Fruit fly (Drosophila melanogaster) whole organism, wandering third instar larva: Measurements from ENCODE around the gene CG13898.

Experiments
- Abd-B ChIP-seq: fragments of >200 bp; optimal IDR thresholded peaks from 2 replicates; lab custom pipeline; 2017; ENCODE audit warnings: missing biosample characterization, missing genetic modification characterization
- CG32264 ChIP-seq: fragments of 200-800 bp; sonication (Bioruptor generic); optimal IDR thresholded peaks from 2 replicates; lab custom pipeline; 2016; ENCODE audit warnings: missing biosample characterization, missing genetic modification characterization
- CG9705 ChIP-seq: fragments of 200-800 bp; sonication (Bioruptor generic); optimal IDR thresholded peaks from 2 replicates; lab custom pipeline; 2018; ENCODE audit warnings: missing biosample characterization, mild to moderate bottlenecking, missing genetic modification characterization
- CrebA ChIP-seq: fragments of 200-800 bp; sonication (Bioruptor generic); optimal IDR thresholded peaks from 2 replicates; lab custom pipeline; 2016; ENCODE audit warnings: missing biosample characterization, mild to moderate bottlenecking, missing genetic modification characterization, borderline replicate concordance
- Dfd ChIP-seq: fragments of >200 bp; optimal IDR thresholded peaks from 2 replicates; lab custom pipeline; 2017; ENCODE audit warnings: missing biosample characterization, missing genetic modification characterization
- Dif ChIP-seq: fragments of 200-275, 200-300 bp; sonication (Bioruptor generic); optimal IDR thresholded peaks from 2 replicates; lab custom pipeline; 2018; ENCODE audit warnings: missing biosample characterization, missing genetic modification characterization; ENCODE audit not compliant: partially characterized antibody
- GATAd ChIP-seq: sonication (Bioruptor generic); optimal IDR thresholded peaks from 2 replicates; lab custom pipeline; 2016; ENCODE audit warnings: missing biosample characterization, missing genetic modification characterization
- HLH106 ChIP-seq: fragments of 200-800 bp; optimal IDR thresholded peaks from 3 replicates; lab custom pipeline; 2019; ENCODE audit warnings: missing biosample characterization, mild to moderate bottlenecking, missing genetic modification characterization, moderate library complexity
- Hnf4 ChIP-seq: fragments of 200-800 bp; sonication (Bioruptor generic); optimal IDR thresholded peaks from 2 replicates; lab custom pipeline; 2016; ENCODE audit warnings: missing biosample characterization, mild to moderate bottlenecking, missing genetic modification characterization
- Hr78 ChIP-seq: fragments of >200 bp; optimal IDR thresholded peaks from 2 replicates; lab custom pipeline; 2017; ENCODE audit warnings: missing biosample characterization, missing genetic modification characterization
- Hr83 ChIP-seq: fragments of 200-300 bp; sonication (Bioruptor generic); optimal IDR thresholded peaks from 2 replicates; lab custom pipeline; 2016; ENCODE audit warnings: missing biosample characterization, mild to moderate bottlenecking, missing genetic modification characterization, moderate library complexity; ENCODE audit not compliant: poor library complexity, severe bottlenecking
- Jra ChIP-seq: sonication (Bioruptor generic); optimal IDR thresholded peaks from 2 replicates; lab custom pipeline; 2016; ENCODE audit warnings: missing biosample characterization, missing genetic modification characterization
- Mio ChIP-seq: sonication (Bioruptor generic); optimal IDR thresholded peaks from 2 replicates; lab custom pipeline; 2016; ENCODE audit warnings: missing biosample characterization, missing genetic modification characterization
- Myc ChIP-seq: fragments of >200 bp; optimal IDR thresholded peaks from 2 replicates; lab custom pipeline; 2017
- N ChIP-seq: fragments of >200 bp; optimal IDR thresholded peaks from 2 replicates; lab custom pipeline; 2018; ENCODE audit warnings: missing biosample characterization, missing external identifiers, missing genetic modification characterization
- OdsH ChIP-seq: fragments of 200-800 bp; sonication (Bioruptor generic); optimal IDR thresholded peaks from 2 replicates; lab custom pipeline; 2016; ENCODE audit warnings: missing biosample characterization, mild to moderate bottlenecking, missing genetic modification characterization
- Rel ChIP-seq, 2 experiments: fragments of 200-800 bp; sonication (Bioruptor generic) in 1 of 2; optimal IDR thresholded peaks; 2 replicates in 1 of 2; 3 replicates in 1 of 2; lab custom pipeline; 2016 to 2019; ENCODE audit warnings: mild to moderate bottlenecking in 2 of 2, missing biosample characterization in 2 of 2, missing genetic modification characterization in 2 of 2, moderate library complexity in 1 of 2
- Sp1 ChIP-seq: fragments of 200-800 bp; sonication (Bioruptor generic); optimal IDR thresholded peaks from 3 replicates; lab custom pipeline; 2019; ENCODE audit warnings: missing biosample characterization, mild to moderate bottlenecking, missing genetic modification characterization, moderate library complexity
- Vsx2 ChIP-seq: fragments of 200-300, 225-300 bp; sonication (Bioruptor generic); optimal IDR thresholded peaks from 2 replicates; lab custom pipeline; 2018; ENCODE audit warnings: missing biosample characterization, missing genetic modification characterization; ENCODE audit not compliant: partially characterized antibody
- br ChIP-seq: fragments of 200-800 bp; sonication (Bioruptor generic); optimal IDR thresholded peaks from 2 replicates; lab custom pipeline; 2016; ENCODE audit warnings: missing biosample characterization, missing genetic modification characterization
- brk ChIP-seq: fragments of 200-800 bp; sonication (Bioruptor generic); optimal IDR thresholded peaks from 2 replicates; lab custom pipeline; 2016; ENCODE audit warnings: missing biosample characterization, mild to moderate bottlenecking, missing genetic modification characterization
- dl ChIP-seq, 2 experiments: fragments of 175-275, 200-275 bp in 1 of 2; fragments of 200-275 bp in 1 of 2; sonication (Bioruptor generic); optimal IDR thresholded peaks; lab custom pipeline; 2018; ENCODE audit warnings: mild to moderate bottlenecking in 2 of 2, missing biosample characterization in 2 of 2, missing genetic modification characterization in 2 of 2, moderate library complexity in 2 of 2; ENCODE audit not compliant: partially characterized antibody in 2 of 2, insufficient read depth in 1 of 2
- dsf ChIP-seq: sonication (Bioruptor generic); optimal IDR thresholded peaks from 2 replicates; lab custom pipeline; 2016; ENCODE audit warnings: missing biosample characterization, missing genetic modification characterization, borderline replicate concordance
- ey ChIP-seq: fragments of 200-800 bp; sonication (Bioruptor generic); optimal IDR thresholded peaks from 2 replicates; lab custom pipeline; 2016; ENCODE audit warnings: missing biosample characterization, missing genetic modification characterization
- foxo ChIP-seq, 2 experiments: fragments of 200-800 bp; sonication (Bioruptor generic); optimal IDR thresholded peaks; 2 replicates in 1 of 2; 3 replicates in 1 of 2; lab custom pipeline; 2016 to 2017; ENCODE audit warnings: missing biosample characterization in 2 of 2, missing genetic modification characterization in 2 of 2
- fru ChIP-seq: fragments of 200-800 bp; sonication (Bioruptor generic); optimal IDR thresholded peaks from 3 replicates; lab custom pipeline; 2016; ENCODE audit warnings: missing biosample characterization, mild to moderate bottlenecking, missing genetic modification characterization
- h ChIP-seq: fragments of 200-800 bp; sonication (Bioruptor generic); optimal IDR thresholded peaks from 3 replicates; lab custom pipeline; 2016; ENCODE audit warnings: missing biosample characterization, mild to moderate bottlenecking, missing genetic modification characterization
- jim ChIP-seq: fragments of 175-275, 200-325 bp; sonication (Bioruptor generic); optimal IDR thresholded peaks from 2 replicates; lab custom pipeline; 2016; ENCODE audit warnings: missing biosample characterization, mild to moderate bottlenecking, missing genetic modification characterization
- lola ChIP-seq: fragments of >200 bp; optimal IDR thresholded peaks from 2 replicates; lab custom pipeline; 2017; ENCODE audit warnings: missing biosample characterization, missing genetic modification characterization
- pan ChIP-seq: fragments of >200 bp; optimal IDR thresholded peaks from 2 replicates; lab custom pipeline; 2017
- psq ChIP-seq: fragments of 200-800 bp; sonication (Bioruptor generic); optimal IDR thresholded peaks from 3 replicates; lab custom pipeline; 2017; ENCODE audit warnings: missing biosample characterization, mild to moderate bottlenecking, missing genetic modification characterization, moderate library complexity
- rgr ChIP-seq: fragments of 200-800 bp; sonication (Bioruptor generic); optimal IDR thresholded peaks from 3 replicates; lab custom pipeline; 2016; ENCODE audit warnings: missing biosample characterization, mild to moderate bottlenecking, missing genetic modification characterization
- sage ChIP-seq: fragments of 200-800 bp; sonication (Bioruptor generic); optimal IDR thresholded peaks from 2 replicates; lab custom pipeline; 2016; ENCODE audit warnings: missing biosample characterization, mild to moderate bottlenecking, missing genetic modification characterization
- sv ChIP-seq: fragments of 200-800 bp; sonication (Bioruptor generic); optimal IDR thresholded peaks from 3 replicates; lab custom pipeline; 2016; ENCODE audit warnings: missing biosample characterization, missing genetic modification characterization
- tai ChIP-seq: sonication (Bioruptor generic); optimal IDR thresholded peaks from 2 replicates; lab custom pipeline; 2016; ENCODE audit warnings: missing biosample characterization, missing genetic modification characterization
- usp ChIP-seq: fragments of >200 bp; optimal IDR thresholded peaks from 2 replicates; lab custom pipeline; 2017; ENCODE audit warnings: missing biosample characterization, missing genetic modification characterization
- woc ChIP-seq: sonication (Bioruptor generic); optimal IDR thresholded peaks from 2 replicates; lab custom pipeline; 2016; ENCODE audit warnings: missing biosample characterization, mild to moderate bottlenecking, missing genetic modification characterization

CG13898 gene

dm6 chr3L:835455-836034 is 31.7 kb upstream of the CG13898 start, which contains the start of gene CG42554:
Gene CG42554, plus strand, starts transcription at chr3L:835683.
- peak; percentile 23 for TF ChIP-seq rgr (GFP tag; lab: Kevin White, UChicago)
- peak; percentile 5 for TF ChIP-seq Hnf4 (GFP tag; lab: Kevin White, UChicago)
- no peak for TF ChIP-seq h (GFP tag; lab: Kevin White, UChicago)
- no peak for TF ChIP-seq Vsx2 (GFP tag; lab: Kevin White, UChicago)
- no peak for TF ChIP-seq tai (GFP tag; lab: Kevin White, UChicago)
- TF ChIP-seq pan (lab: Kevin White, UChicago), result no peak
- TF ChIP-seq Abd-B (GFP tag; lab: Kevin White, UChicago), result no peak
- no peak for TF ChIP-seq sv (GFP tag; lab: Kevin White, UChicago)
- TF ChIP-seq Hr83 (GFP tag; lab: Kevin White, UChicago), result no peak
- TF ChIP-seq foxo (GFP tag; optimal IDR thresholded peaks at IDR 0.05; lab: Kevin White, UChicago), result no peak
- TF ChIP-seq Mio (GFP tag; lab: Kevin White, UChicago), result no peak
- TF ChIP-seq Sp1 (GFP tag; lab: Kevin White, UChicago), result no peak
- no peak for TF ChIP-seq Dif (GFP tag; lab: Kevin White, UChicago)
- TF ChIP-seq Jra (GFP tag; lab: Kevin White, UChicago), result no peak
- TF ChIP-seq dl (GFP tag; optimal IDR thresholded peaks at IDR 0.05; lab: Kevin White, UChicago; ENCODE audit: insufficient read depth in 1 of 2, partially characterized antibody in 2 of 2), result no peak
- no peak for TF ChIP-seq CG9705 (GFP tag; lab: Kevin White, UChicago)

dm6 chr3L:833878-834277 is 30.0 kb upstream of the CG13898 start, which contains the start of gene CG42553:
Gene CG42553, plus strand, starts transcription at chr3L:834093.
- TF ChIP-seq woc (GFP tag; lab: Kevin White, UChicago) (peak; percentile 78), Hr83 (GFP tag; lab: Kevin White, UChicago) (peak; percentile 20), Rel (GFP tag; optimal IDR thresholded peaks at IDR 0.05; lab: Kevin White, UChicago) (no peak), Rel (tag; optimal IDR thresholded peaks at IDR 0.05; lab: Kevin White, UChicago) (peak; percentile 7), rgr (GFP tag; lab: Kevin White, UChicago) (no peak), jim (GFP tag; lab: Kevin White, UChicago) (no peak), Hnf4 (GFP tag; lab: Kevin White, UChicago) (peak; percentile 13)

- TF ChIP-seq Rel (GFP tag; optimal IDR thresholded peaks at IDR 0.05; lab: Kevin White, UChicago) (no peak), Rel (tag; optimal IDR thresholded peaks at IDR 0.05; lab: Kevin White, UChicago) (peak; percentile 28), Jra (GFP tag; lab: Kevin White, UChicago) (no peak), woc (GFP tag; lab: Kevin White, UChicago) (peak; percentile 57), HLH106 (tag; lab: Kevin White, UChicago) (peak; percentile 46), rgr (GFP tag; lab: Kevin White, UChicago) (no peak), Mio (GFP tag; lab: Kevin White, UChicago) (no peak), usp (GFP tag; lab: Kevin White, UChicago) (no peak), fru (no peak), N (no peak), sv (GFP tag; lab: Kevin White, UChicago) (no peak), Vsx2 (GFP tag; lab: Kevin White, UChicago) (no peak), CrebA (GFP tag; lab: Kevin White, UChicago) (no peak), Dfd (GFP tag; lab: Kevin White, UChicago) (no peak), br (GFP tag; lab: Kevin White, UChicago) (no peak), OdsH (GFP tag; lab: Kevin White, UChicago) (peak; percentile 5), CG9705 (GFP tag; lab: Kevin White, UChicago) (peak; percentile 13), CG32264 (no peak), psq (GFP tag; lab: Kevin White, UChicago) (no peak), Hr83 (GFP tag; lab: Kevin White, UChicago) (no peak), brk (GFP tag; lab: Kevin White, UChicago) (no peak), ey (GFP tag; lab: Kevin White, UChicago) (no peak), tai (GFP tag; lab: Kevin White, UChicago) (no peak), pan (lab: Kevin White, UChicago) (no peak), dsf (no peak), jim (GFP tag; lab: Kevin White, UChicago) (no peak), GATAd (GFP tag; lab: Kevin White, UChicago) (no peak), sage (GFP tag; lab: Kevin White, UChicago) (no peak), dl (GFP tag; optimal IDR thresholded peaks at IDR 0.05; lab: Kevin White, UChicago; ENCODE audit: insufficient read depth in 1 of 2, partially characterized antibody in 2 of 2) (no peak), foxo (GFP tag; optimal IDR thresholded peaks at IDR 0.05; lab: Kevin White, UChicago) (peak in 1 of 2 experiments; percentile 25), lola (no peak), Dif (GFP tag; lab: Kevin White, UChicago) (no peak), Hnf4 (GFP tag; lab: Kevin White, UChicago) (peak; percentile 26), Hr78 (GFP tag; lab: Kevin White, UChicago) (no peak), Myc (lab: Kevin White, UChicago) (peak; percentile 45), Abd-B (GFP tag; lab: Kevin White, UChicago) (no peak), Sp1 (GFP tag; lab: Kevin White, UChicago) (peak; percentile 29), h (GFP tag; lab: Kevin White, UChicago) (no peak)
Observed at dm6 chr3L:832897-833857, 29.3 kb upstream of the CG13898 start, which contains the start of gene Sf3b3. Gene Sf3b3, minus strand, starts transcription at chr3L:833385.
